Worm (Caenorhabditis elegans): ENCODE results near the gene swp-1.

swp-1 gene

ce11 chrIII:5721888-5722287 lies 16.6 kb upstream of the swp-1 start (continued):
- peak; percentile 59 for TF ChIP-seq ztf-4 (tag; optimal IDR thresholded peaks at IDR 0.05)
- no peak for TF ChIP-seq ztf-1 (GFP tag; conservative IDR thresholded peaks at IDR 0.05)
- TF ChIP-seq nhr-23 (tag; optimal IDR thresholded peaks at IDR 0.05): no peak
- peak; percentile 87 for TF ChIP-seq fos-1 (tag; optimal IDR thresholded peaks at IDR 0.05)
- no peak for TF ChIP-seq snpc-4 (tag; optimal IDR thresholded peaks at IDR 0.05)
- no peak for TF ChIP-seq zag-1 (tag; optimal IDR thresholded peaks at IDR 0.05)
- no peak for TF ChIP-seq elt-1 (tag; optimal IDR thresholded peaks at IDR 0.05)
- peak; percentile 74 for TF ChIP-seq sem-4 (tag; optimal IDR thresholded peaks at IDR 0.05)
- TF ChIP-seq ama-1 (optimal IDR thresholded peaks at IDR 0.05): no peak

ce11 chrIII:5721488-5721887 lies 16.2 kb upstream of the swp-1 start:
- TF ChIP-seq mbf-1 (tag; optimal IDR thresholded peaks at IDR 0.05): no peak
- no peak for TF ChIP-seq nhr-237 (tag; optimal IDR thresholded peaks at IDR 0.05)
- no peak for TF ChIP-seq ZK546.5 (tag; optimal IDR thresholded peaks at IDR 0.05)
- no peak for TF ChIP-seq elt-1 (tag; optimal IDR thresholded peaks at IDR 0.05)
- TF ChIP-seq nhr-12 (tag; optimal IDR thresholded peaks at IDR 0.05): no peak
- TF ChIP-seq lin-13 (GFP tag; optimal IDR thresholded peaks at IDR 0.05): no peak
- TF ChIP-seq nhr-129 (tag; optimal IDR thresholded peaks at IDR 0.05): no peak
- TF ChIP-seq lin-11 (tag; optimal IDR thresholded peaks at IDR 0.05): no peak
- no peak for TF ChIP-seq unc-39 (tag; optimal IDR thresholded peaks at IDR 0.05)
- no peak for TF ChIP-seq nhr-6 (tag; optimal IDR thresholded peaks at IDR 0.05)
- TF ChIP-seq elt-3 (tag; optimal IDR thresholded peaks at IDR 0.05): no peak
- no peak for TF ChIP-seq F13H6.1 (tag; optimal IDR thresholded peaks at IDR 0.05)
- no peak for TF ChIP-seq mab-5 (tag; optimal IDR thresholded peaks at IDR 0.05)
- TF ChIP-seq lin-39 (tag; optimal IDR thresholded peaks at IDR 0.05): no peak

ce11 chrIII:5720266-5721019 lies 15.1 kb upstream of the swp-1 start:
- TF ChIP-seq sma-9 (GFP tag; optimal IDR thresholded peaks at IDR 0.05) (peak; percentile 2), sma-9 (tag; optimal IDR thresholded peaks at IDR 0.05) (no peak), unc-39 (tag; optimal IDR thresholded peaks at IDR 0.05) (no peak)

DNA sequence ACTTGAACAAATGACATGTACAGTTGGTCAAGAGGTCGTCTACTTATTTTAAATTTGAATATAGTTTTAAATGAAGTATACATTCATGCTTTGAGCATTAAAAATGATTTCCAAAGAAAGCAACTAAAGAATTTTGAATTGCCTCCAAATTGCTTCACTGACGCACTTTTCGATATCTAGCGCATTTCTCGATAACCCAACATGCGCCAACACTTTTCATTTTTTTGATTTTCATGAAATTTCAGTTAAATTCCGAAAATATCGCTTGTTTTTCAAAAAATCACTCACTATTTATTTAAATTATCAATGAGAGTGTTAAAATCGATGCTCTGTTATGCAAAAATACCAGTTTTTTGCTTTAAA lies 14.5 kb upstream of the swp-1 start:
- TF ChIP-seq lsy-2 (tag; optimal IDR thresholded peaks at IDR 0.05): peak; percentile 8 to 18
- TF ChIP-seq alr-1 (tag; optimal IDR thresholded peaks at IDR 0.05): no peak
- peak; percentile 35 for TF ChIP-seq gmeb-1 (tag; optimal IDR thresholded peaks at IDR 0.05)

- TF ChIP-seq ceh-82 (tag; optimal IDR thresholded peaks at IDR 0.05) (no peak), ceh-16 (tag; optimal IDR thresholded peaks at IDR 0.05) (peak; percentile 80), ZK546.5 (tag; optimal IDR thresholded peaks at IDR 0.05) (no peak)
These were observed 13.9 kb upstream of the swp-1 start for ce11 chrIII:5719105-5719831.

DNA sequence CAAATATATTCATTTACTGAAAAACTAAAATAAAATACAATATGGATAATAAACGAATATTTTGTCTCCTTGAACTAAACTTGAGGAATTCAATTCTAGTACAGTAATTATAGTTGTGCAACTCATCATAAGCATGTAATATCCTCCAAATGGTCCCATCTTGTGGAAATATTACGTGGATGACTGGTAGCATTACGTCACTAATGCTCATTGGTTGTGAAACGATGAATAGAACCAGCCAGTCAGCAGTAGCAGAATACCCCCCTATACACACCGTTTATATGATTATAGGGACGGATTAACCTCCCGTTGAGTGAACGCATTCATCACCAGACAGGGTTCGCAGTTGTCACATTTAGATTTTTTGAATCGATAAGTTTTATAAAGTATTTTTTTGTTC lies 13.1 kb upstream of the swp-1 start:
- TF ChIP-seq ceh-16 (tag; optimal IDR thresholded peaks at IDR 0.05): peak; percentile 4
- TF ChIP-seq unc-39 (tag; optimal IDR thresholded peaks at IDR 0.05): no peak

DNA sequence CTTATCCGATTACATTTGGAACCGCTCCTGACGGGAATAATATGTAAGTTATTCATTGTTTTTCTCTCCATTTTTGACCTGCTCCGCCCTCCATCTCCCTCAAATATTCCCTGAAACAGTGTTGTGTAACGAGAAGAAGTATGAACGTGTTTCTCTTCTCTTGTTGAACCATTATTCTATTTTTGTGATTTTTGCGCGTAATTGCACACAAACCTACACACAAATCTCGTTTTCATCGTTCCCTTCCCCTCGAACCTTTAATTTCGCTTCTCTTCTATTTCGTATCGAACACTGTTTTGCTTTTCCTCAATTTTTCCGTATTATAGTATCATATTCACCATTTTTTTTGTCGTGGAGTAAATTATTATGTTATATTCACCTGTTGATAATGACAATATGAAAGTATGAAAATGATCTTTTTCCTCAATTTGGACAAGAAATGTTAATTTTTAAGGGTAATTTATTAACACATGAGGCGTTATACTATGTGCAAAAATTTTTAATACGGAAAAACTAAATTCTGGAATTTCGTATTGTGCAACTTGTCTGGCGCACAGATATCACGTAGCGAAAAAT lies 11.9 kb upstream of the swp-1 start:
- TF ChIP-seq C34F6.9 (tag; optimal IDR thresholded peaks at IDR 0.05) (no peak), ama-1 (optimal IDR thresholded peaks at IDR 0.05) (peak; percentile 28)
